Fruit fly (Drosophila melanogaster) whole organism, embryonic: Measurements from ENCODE around the gene Prp5.
A peak's percentile ranks its signal among the peaks of the same experiment; 100 is the strongest.

Source experiments
- ATbp ChIP-seq: fragments of 200-800 bp; sonication (Bioruptor generic); optimal IDR thresholded peaks from 2 replicates; lab custom pipeline; 2017; ENCODE audit warnings: missing biosample characterization, mild to moderate bottlenecking, missing genetic modification characterization, missing genetic modification reagents
- Awh ChIP-seq: fragments of 200-800 bp; sonication (Bioruptor generic); IDR thresholded peaks from 2 replicates; pipeline ENCODE4, ENCODE4 v1.3.6; 2022; ENCODE audit warnings: missing biosample characterization, missing genetic modification characterization
- Bgb ChIP-seq: fragments of 200-800 bp; sonication (Bioruptor generic); IDR thresholded peaks from 2 replicates; pipeline ENCODE4 v1.3.6; 2022; ENCODE audit warnings: missing biosample characterization, missing genetic modification characterization; ENCODE audit not compliant: partially characterized antibody
- Blimp-1 ChIP-seq: fragments of 200-800 bp; sonication (Bioruptor generic); optimal IDR thresholded peaks from 3 replicates; lab custom pipeline; 2018; ENCODE audit warnings: missing biosample characterization, missing genetic modification characterization, mild to moderate bottlenecking, moderate library complexity, missing genetic modification reagents
- CG1024 ChIP-seq: fragments of 200-800 bp; sonication (Bioruptor generic); IDR thresholded peaks from 2 replicates; pipeline ENCODE4 v1.3.6; 2022; ENCODE audit warnings: missing biosample characterization, missing genetic modification characterization
- CG1233 ChIP-seq: fragments of 200-800 bp; sonication (Bioruptor generic); optimal IDR thresholded peaks from 4 replicates; lab custom pipeline; 2018; ENCODE audit warnings: missing biosample characterization, mild to moderate bottlenecking, missing genetic modification characterization
- CG12391 ChIP-seq: fragments of 200-800 bp; sonication (Bioruptor generic); optimal IDR thresholded peaks from 3 replicates; lab custom pipeline; 2018; ENCODE audit warnings: missing biosample characterization, mild to moderate bottlenecking, missing genetic modification characterization, moderate library complexity
- CG12942 ChIP-seq: fragments of 200-800 bp; sonication (Bioruptor generic); optimal IDR thresholded peaks from 3 replicates; lab custom pipeline; 2016; ENCODE audit warnings: missing biosample characterization, missing genetic modification characterization
- CG17361 ChIP-seq: fragments of 200-800 bp; sonication (Bioruptor generic); IDR thresholded peaks from 3 replicates; pipeline ENCODE4 v1.3.6; 2022; ENCODE audit warnings: missing biosample characterization, missing genetic modification characterization
- CG30020 ChIP-seq: fragments of 200-800 bp; optimal IDR thresholded peaks from 2 replicates; lab custom pipeline; 2019; ENCODE audit warnings: missing biosample characterization, mild to moderate bottlenecking, missing genetic modification characterization, moderate library complexity
- CG31388 ChIP-seq: fragments of 200-800 bp; sonication (Bioruptor generic); optimal IDR thresholded peaks from 2 replicates; lab custom pipeline; 2016; ENCODE audit warnings: missing biosample characterization, missing genetic modification characterization
- CG3163 ChIP-seq: fragments of 200-800 bp; sonication (Bioruptor generic); optimal IDR thresholded peaks from 3 replicates; lab custom pipeline; 2016; ENCODE audit warnings: missing biosample characterization, missing genetic modification characterization
- CG3281 ChIP-seq: fragments of 200-800 bp; sonication (Bioruptor generic); optimal IDR thresholded peaks from 3 replicates; lab custom pipeline; 2017; ENCODE audit warnings: missing biosample characterization, mild to moderate bottlenecking, missing genetic modification characterization
- CG3838 ChIP-seq: fragments of 200-800 bp; sonication (Bioruptor generic); optimal IDR thresholded peaks from 3 replicates; lab custom pipeline; 2016; ENCODE audit warnings: missing biosample characterization, missing genetic modification characterization
- CG4617 ChIP-seq: fragments of 200-800 bp; sonication (Bioruptor generic); optimal IDR thresholded peaks from 3 replicates; lab custom pipeline; 2016; ENCODE audit warnings: missing biosample characterization, missing genetic modification characterization, borderline replicate concordance
- CG6791 ChIP-seq: fragments of 200-800 bp; sonication (Bioruptor generic); IDR thresholded peaks from 3 replicates; pipeline ENCODE4 v1.3.6; 2022; ENCODE audit warnings: missing biosample characterization, missing genetic modification characterization; ENCODE audit not compliant: partially characterized antibody
- CG6854 ChIP-seq: fragments of 200-800 bp; sonication (Bioruptor generic); optimal IDR thresholded peaks from 3 replicates; lab custom pipeline; 2017; ENCODE audit warnings: missing biosample characterization, mild to moderate bottlenecking, missing genetic modification characterization
- CG7556 ChIP-seq: fragments of 200-800 bp; sonication (Bioruptor generic); optimal IDR thresholded peaks from 2 replicates; lab custom pipeline; 2017; ENCODE audit warnings: missing biosample characterization, mild to moderate bottlenecking, missing genetic modification characterization
- CG7786 ChIP-seq: fragments of 200-800 bp; sonication (Bioruptor generic); optimal IDR thresholded peaks from 2 replicates; lab custom pipeline; 2016; ENCODE audit warnings: missing biosample characterization, missing genetic modification characterization
- CG7987 ChIP-seq: fragments of 200-800 bp; sonication (Bioruptor generic); optimal IDR thresholded peaks from 2 replicates; lab custom pipeline; 2018; ENCODE audit warnings: missing biosample characterization, mild to moderate bottlenecking, missing genetic modification characterization, moderate library complexity
- CTCF ChIP-seq: fragments of 200-800 bp; sonication (Bioruptor generic); optimal IDR thresholded peaks from 2 replicates; lab custom pipeline; 2017; ENCODE audit warnings: missing biosample characterization, mild to moderate bottlenecking, missing genetic modification characterization, moderate library complexity
- Deaf1 ChIP-seq: fragments of 200-800 bp; optimal IDR thresholded peaks from 3 replicates; lab custom pipeline; 2019; ENCODE audit warnings: missing biosample characterization, mild to moderate bottlenecking, missing genetic modification characterization, moderate library complexity
- Fer2 ChIP-seq: fragments of 200-800 bp; sonication (Bioruptor generic); optimal IDR thresholded peaks from 2 replicates; lab custom pipeline; 2018; ENCODE audit warnings: missing biosample characterization, mild to moderate bottlenecking, missing genetic modification characterization, moderate library complexity
- GATAe ChIP-seq: fragments of 200-800 bp; sonication (Bioruptor generic); conservative IDR thresholded peaks from 2 replicates; pipeline ENCODE4 v1.3.6; 2022; ENCODE audit warnings: missing biosample characterization, missing genetic modification characterization
- Gug ChIP-seq: fragments of 200-800 bp; sonication (Bioruptor generic); IDR thresholded peaks from 4 replicates; pipeline ENCODE4 v1.3.6; 2022; ENCODE audit warnings: missing biosample characterization, missing genetic modification characterization
- H15 ChIP-seq: fragments of 200-800 bp; sonication (Bioruptor generic); IDR thresholded peaks from 3 replicates; pipeline ENCODE4 v1.3.6; 2022; ENCODE audit warnings: missing biosample characterization, missing genetic modification characterization
- Hand ChIP-seq: fragments of 200-800 bp; sonication (Bioruptor generic); optimal IDR thresholded peaks from 2 replicates; lab custom pipeline; 2017; ENCODE audit warnings: mild to moderate bottlenecking, missing biosample characterization, missing genetic modification reagents, missing genetic modification characterization
- Lim3 ChIP-seq: fragments of 200-800 bp; sonication (Bioruptor generic); IDR thresholded peaks from 2 replicates; pipeline ENCODE4 v1.3.6; 2022; ENCODE audit warnings: missing biosample characterization, missing genetic modification characterization
- Myb ChIP-seq: fragments of 200-800 bp; sonication (Bioruptor generic); optimal IDR thresholded peaks from 2 replicates; lab custom pipeline; 2016; ENCODE audit warnings: missing biosample characterization, missing genetic modification characterization
- Pdp1 ChIP-seq, 2 experiments: fragments of 200-800 bp; sonication (Bioruptor generic); optimal IDR thresholded peaks; 3 replicates each; lab custom pipeline; 2016; ENCODE audit warnings: missing biosample characterization in 2 of 2, missing genetic modification characterization in 2 of 2, mild to moderate bottlenecking in 1 of 2, moderate library complexity in 1 of 2
- Ravus ChIP-seq: fragments of 200-800 bp; sonication (Bioruptor generic); IDR thresholded peaks from 2 replicates; pipeline ENCODE4 v1.3.6; 2022; ENCODE audit warnings: missing biosample characterization, missing genetic modification characterization
- Sin3A ChIP-seq: fragments of >200 bp; optimal IDR thresholded peaks from 2 replicates; lab custom pipeline; 2018
- Taf1 ChIP-seq: fragments of 200-800 bp; sonication (Bioruptor generic); IDR thresholded peaks from 2 replicates; pipeline ENCODE4 v1.3.6; 2022; ENCODE audit warnings: missing biosample characterization, missing genetic modification characterization
- ato ChIP-seq: fragments of 200-800 bp; sonication (Bioruptor generic); IDR thresholded peaks from 2 replicates; pipeline ENCODE4 v1.3.6; 2022; ENCODE audit warnings: missing biosample characterization, missing genetic modification characterization; ENCODE audit not compliant: partially characterized antibody
- bbx ChIP-seq: fragments of 200-800 bp; sonication (Bioruptor generic); IDR thresholded peaks from 2 replicates; pipeline ENCODE4 v1.3.6; 2022; ENCODE audit warnings: missing biosample characterization, missing genetic modification characterization; ENCODE audit not compliant: partially characterized antibody
- dati ChIP-seq: fragments of 200-800 bp; sonication (Bioruptor generic); IDR thresholded peaks from 2 replicates; pipeline ENCODE4 v1.3.6; 2022; ENCODE audit warnings: missing biosample characterization, missing genetic modification characterization
- dimm ChIP-seq: fragments of 200-800 bp; sonication (Bioruptor generic); IDR thresholded peaks from 2 replicates; pipeline ENCODE4 v1.3.6; 2022; ENCODE audit warnings: missing biosample characterization, missing genetic modification characterization
- en ChIP-seq: fragments of 200-800 bp; sonication (Bioruptor generic); optimal IDR thresholded peaks from 2 replicates; lab custom pipeline; 2016; ENCODE audit warnings: missing biosample characterization, missing genetic modification characterization
- esg ChIP-seq: fragments of 200-800 bp; sonication (Bioruptor generic); conservative IDR thresholded peaks from 2 replicates; pipeline ENCODE4 v1.3.6; 2022; ENCODE audit warnings: missing biosample characterization, missing genetic modification characterization
- gro ChIP-seq: fragments of 200-800 bp; sonication (Bioruptor generic); optimal IDR thresholded peaks from 2 replicates; lab custom pipeline; 2016; ENCODE audit warnings: missing biosample characterization, missing genetic modification characterization
- gsb-n ChIP-seq: fragments of 200-800 bp; sonication (Bioruptor generic); optimal IDR thresholded peaks from 3 replicates; lab custom pipeline; 2018; ENCODE audit warnings: missing biosample characterization, mild to moderate bottlenecking, missing genetic modification characterization
- nom ChIP-seq: fragments of 200-800 bp; sonication (Bioruptor generic); optimal IDR thresholded peaks from 2 replicates; lab custom pipeline; 2017; ENCODE audit warnings: missing biosample characterization, missing genetic modification characterization, mild to moderate bottlenecking, moderate library complexity, missing genetic modification reagents
- row ChIP-seq: fragments of 200-800 bp; sonication (Bioruptor generic); IDR thresholded peaks from 3 replicates; pipeline ENCODE4 v1.3.6; 2022; ENCODE audit warnings: missing biosample characterization, missing genetic modification characterization
- scrt ChIP-seq: fragments of 200-800 bp; sonication (Bioruptor generic); optimal IDR thresholded peaks from 2 replicates; lab custom pipeline; 2018; ENCODE audit warnings: missing biosample characterization, mild to moderate bottlenecking, missing genetic modification characterization, moderate library complexity
- sd ChIP-seq: fragments of 200-800 bp; sonication (Bioruptor generic); optimal IDR thresholded peaks from 3 replicates; lab custom pipeline; 2018; ENCODE audit warnings: missing biosample characterization, mild to moderate bottlenecking, missing genetic modification characterization, moderate library complexity
- tap ChIP-seq: fragments of 200-800 bp; optimal IDR thresholded peaks from 3 replicates; lab custom pipeline; 2019; ENCODE audit warnings: missing biosample characterization, mild to moderate bottlenecking, missing genetic modification characterization, moderate library complexity
- tll ChIP-seq, 2 experiments: fragments of 200-800 bp in 1 of 2; fragments of >200 bp in 1 of 2; sonication (Bioruptor generic) in 1 of 2; optimal IDR thresholded peaks; 2 replicates each; lab custom pipeline; 2017 to 2019; ENCODE audit warnings: missing biosample characterization in 2 of 2, missing genetic modification characterization in 2 of 2, mild to moderate bottlenecking in 1 of 2, moderate library complexity in 1 of 2
- unc-4 ChIP-seq: fragments of 200-800 bp; sonication (Bioruptor generic); IDR thresholded peaks from 2 replicates; pipeline ENCODE4 v1.3.6; 2022; ENCODE audit warnings: missing biosample characterization, missing genetic modification characterization; ENCODE audit not compliant: partially characterized antibody
- unpg ChIP-seq: fragments of 200-800 bp; sonication (Bioruptor generic); optimal IDR thresholded peaks from 3 replicates; lab custom pipeline; 2018; ENCODE audit warnings: missing biosample characterization, mild to moderate bottlenecking, missing genetic modification characterization, moderate library complexity

Prp5 gene

dm6 chrX:15344473-15345331, at the start of gene Prp5, which contains the start of gene CG12608 (continued):
- TF ChIP-seq CG1233 (GFP tag; lab: Kevin White, UChicago): no peak
- TF ChIP-seq Fer2 (tag; lab: Kevin White, UChicago): no peak
- TF ChIP-seq CG4617 (GFP tag; lab: Kevin White, UChicago): peak; percentile 30
- no peak for TF ChIP-seq sd
- TF ChIP-seq gro (GFP tag; lab: Kevin White, UChicago): no peak
- no peak for TF ChIP-seq Blimp-1
- TF ChIP-seq gsb-n (tag; lab: Kevin White, UChicago): no peak
- no peak for TF ChIP-seq Myb (GFP tag; lab: Kevin White, UChicago)
- TF ChIP-seq row (GFP tag; lab: Robert Waterston, UW): peak; percentile 71
- no peak for TF ChIP-seq CG31388 (GFP tag; lab: Kevin White, UChicago)
- no peak for TF ChIP-seq CG3838 (GFP tag; lab: Kevin White, UChicago)
- TF ChIP-seq ato (GFP tag; lab: Robert Waterston, UW): peak; percentile 60; the same call in 1 of the 2 replicates
- no peak for TF ChIP-seq unpg
- TF ChIP-seq unc-4 (GFP tag; lab: Robert Waterston, UW): peak; percentile 53; the same call in 1 of the 2 replicates
- TF ChIP-seq scrt (GFP tag; lab: Kevin White, UChicago): no peak
- no peak for TF ChIP-seq tap (tag; lab: Kevin White, UChicago)
- no peak for TF ChIP-seq CG7987 (GFP tag; lab: Kevin White, UChicago)
- TF ChIP-seq Taf1 (GFP tag; lab: Robert Waterston, UW): no peak
- no peak for TF ChIP-seq esg
- TF ChIP-seq ATbp (GFP tag; lab: Kevin White, UChicago): no peak
- no peak for TF ChIP-seq CG12391 (tag; lab: Kevin White, UChicago)
- TF ChIP-seq Bgb: peak; percentile 70
- no peak for TF ChIP-seq Sin3A
- no peak for TF ChIP-seq Hand (GFP tag; lab: Kevin White, UChicago)
- peak; percentile 55; the same call in 2 of the 3 replicates for TF ChIP-seq CG17361 (GFP tag; lab: Robert Waterston, UW)
- no peak for TF ChIP-seq CTCF (GFP tag; lab: Kevin White, UChicago)
- no peak for TF ChIP-seq Awh
- no peak for TF ChIP-seq dati
- TF ChIP-seq CG3281 (GFP tag; lab: Kevin White, UChicago): no peak
- TF ChIP-seq CG7786 (GFP tag; lab: Kevin White, UChicago): no peak
- TF ChIP-seq bbx: peak; percentile 73
- TF ChIP-seq Ravus (GFP tag; lab: Robert Waterston, UW): no peak
- TF ChIP-seq CG12942: no peak
- no peak for TF ChIP-seq CG1024 (GFP tag; lab: Robert Waterston, UW)
- peak in 1 of 2 experiments; percentile 26 for TF ChIP-seq Pdp1 (GFP tag; optimal IDR thresholded peaks at IDR 0.05; lab: Kevin White, UChicago)
- TF ChIP-seq CG7556 (GFP tag; lab: Kevin White, UChicago): no peak
- no peak for TF ChIP-seq GATAe (GFP tag; lab: Robert Waterston, UW)
- no peak for TF ChIP-seq CG6854 (GFP tag; lab: Kevin White, UChicago)
- TF ChIP-seq CG3163 (GFP tag; lab: Kevin White, UChicago): no peak
- no peak for TF ChIP-seq dimm (GFP tag; lab: Robert Waterston, UW)
- TF ChIP-seq en (GFP tag; lab: Kevin White, UChicago): no peak
- TF ChIP-seq Gug (GFP tag; lab: Robert Waterston, UW): peak; percentile 12; the same call in 1 of the 4 replicates
- TF ChIP-seq tll (GFP tag; optimal IDR thresholded peaks at IDR 0.05; lab: Kevin White, UChicago): no peak
- TF ChIP-seq H15 (GFP tag; lab: Robert Waterston, UW): no peak
- TF ChIP-seq nom (GFP tag; lab: Kevin White, UChicago): no peak
- TF ChIP-seq CG6791 (GFP tag; lab: Robert Waterston, UW): peak; percentile 84
- TF ChIP-seq Deaf1 (tag; lab: Kevin White, UChicago): no peak
- peak; percentile 20 for TF ChIP-seq CG30020 (tag; lab: Kevin White, UChicago)
- no peak for TF ChIP-seq Lim3
